Fruit fly (Drosophila melanogaster) whole organism, embryonic: Measurements from ENCODE around the gene Nepl3.
A peak's percentile ranks its signal among the peaks of the same experiment; 100 is the strongest.

Experiments
- ATbp ChIP-seq: fragments of 200-800 bp; sonication (Bioruptor generic); optimal IDR thresholded peaks from 2 replicates; lab custom pipeline; 2017; ENCODE audit warnings: missing biosample characterization, mild to moderate bottlenecking, missing genetic modification characterization, missing genetic modification reagents
- Abd-B ChIP-seq: fragments of 200-800 bp; sonication (Bioruptor generic); optimal IDR thresholded peaks from 2 replicates; lab custom pipeline; 2018; ENCODE audit warnings: missing biosample characterization, mild to moderate bottlenecking, missing genetic modification characterization, moderate library complexity
- Adf1 ChIP-seq: fragments of 200-800 bp; sonication (Bioruptor generic); IDR thresholded peaks from 2 replicates; pipeline ENCODE4 v1.3.6; 2022; ENCODE audit warnings: missing biosample characterization, missing genetic modification characterization
- BEAF-32 ChIP-seq: fragments of 200-800 bp; sonication (Bioruptor generic); optimal IDR thresholded peaks from 3 replicates; lab custom pipeline; 2017; ENCODE audit warnings: missing biosample characterization, missing genetic modification characterization, mild to moderate bottlenecking, moderate library complexity, missing genetic modification reagents
- CG1024 ChIP-seq: fragments of 200-800 bp; sonication (Bioruptor generic); IDR thresholded peaks from 2 replicates; pipeline ENCODE4 v1.3.6; 2022; ENCODE audit warnings: missing biosample characterization, missing genetic modification characterization
- CG10267 ChIP-seq: fragments of 200-800 bp; sonication (Bioruptor generic); optimal IDR thresholded peaks from 2 replicates; lab custom pipeline; 2018; ENCODE audit warnings: missing biosample characterization, mild to moderate bottlenecking, missing genetic modification characterization, moderate library complexity
- CG10565 ChIP-seq: fragments of 200-800 bp; sonication (Bioruptor generic); optimal IDR thresholded peaks from 3 replicates; lab custom pipeline; 2016; ENCODE audit warnings: missing biosample characterization, mild to moderate bottlenecking, missing genetic modification characterization
- CG11085 ChIP-seq: fragments of 200-800 bp; sonication (Bioruptor generic); IDR thresholded peaks from 2 replicates; pipeline ENCODE4 v1.3.6; 2022; ENCODE audit warnings: missing biosample characterization, missing genetic modification characterization
- CG11456 ChIP-seq: fragments of 200-800 bp; sonication (Bioruptor generic); IDR thresholded peaks from 3 replicates; pipeline ENCODE4 v1.3.6; 2022; ENCODE audit warnings: missing biosample characterization, missing genetic modification characterization
- CG14441 ChIP-seq: fragments of 200-800 bp; sonication (Bioruptor generic); IDR thresholded peaks from 2 replicates; pipeline ENCODE4 v1.3.6; 2022; ENCODE audit warnings: missing biosample characterization, missing genetic modification characterization
- CG15696 ChIP-seq: fragments of 200-800 bp; sonication (Bioruptor generic); optimal IDR thresholded peaks from 2 replicates; lab custom pipeline; 2019; ENCODE audit warnings: missing biosample characterization, mild to moderate bottlenecking, missing genetic modification characterization, moderate library complexity
- CG17802 ChIP-seq: fragments of 200-800 bp; sonication (Bioruptor generic); optimal IDR thresholded peaks from 2 replicates; lab custom pipeline; 2018; ENCODE audit warnings: missing biosample characterization, mild to moderate bottlenecking, missing genetic modification characterization, moderate library complexity
- CG17829 ChIP-seq: fragments of 200-800 bp; optimal IDR thresholded peaks from 2 replicates; lab custom pipeline; 2019; ENCODE audit warnings: missing biosample characterization, mild to moderate bottlenecking, missing genetic modification characterization, moderate library complexity
- CG18619 ChIP-seq: fragments of 200-800 bp; sonication (Bioruptor generic); optimal IDR thresholded peaks from 3 replicates; lab custom pipeline; 2017; ENCODE audit warnings: missing biosample characterization, mild to moderate bottlenecking, missing genetic modification characterization
- CG2875 ChIP-seq: fragments of 200-800 bp; sonication (Bioruptor generic); optimal IDR thresholded peaks from 2 replicates; lab custom pipeline; 2017; ENCODE audit warnings: missing biosample characterization, mild to moderate bottlenecking, missing genetic modification characterization, missing genetic modification reagents
- CG3995 ChIP-seq: fragments of 200-800 bp; sonication (Bioruptor generic); optimal IDR thresholded peaks from 3 replicates; lab custom pipeline; 2016; ENCODE audit warnings: missing biosample characterization, missing genetic modification characterization
- CG4282 ChIP-seq: fragments of 200-800 bp; sonication (Bioruptor generic); optimal IDR thresholded peaks from 2 replicates; lab custom pipeline; 2016; ENCODE audit warnings: missing biosample characterization, missing genetic modification characterization
- CG4360 ChIP-seq: fragments of 200-800 bp; sonication (Bioruptor generic); IDR thresholded peaks from 2 replicates; pipeline ENCODE4 v1.3.6; 2022; ENCODE audit warnings: missing biosample characterization, missing genetic modification characterization
- CG6175 ChIP-seq: fragments of 200-800 bp; sonication (Bioruptor generic); IDR thresholded peaks from 3 replicates; pipeline ENCODE4 v1.3.6; 2022; ENCODE audit warnings: missing biosample characterization, missing genetic modification characterization
- CG7357 ChIP-seq: fragments of 200-800 bp; sonication (Bioruptor generic); IDR thresholded peaks from 3 replicates; pipeline ENCODE4 v1.3.6; 2022; ENCODE audit warnings: missing biosample characterization, missing genetic modification characterization
- CG7987 ChIP-seq: fragments of 200-800 bp; sonication (Bioruptor generic); optimal IDR thresholded peaks from 2 replicates; lab custom pipeline; 2018; ENCODE audit warnings: missing biosample characterization, mild to moderate bottlenecking, missing genetic modification characterization, moderate library complexity
- CG8478 ChIP-seq: fragments of >200 bp; optimal IDR thresholded peaks from 2 replicates; lab custom pipeline; 2018
- Deaf1 ChIP-seq: fragments of 200-800 bp; optimal IDR thresholded peaks from 3 replicates; lab custom pipeline; 2019; ENCODE audit warnings: missing biosample characterization, mild to moderate bottlenecking, missing genetic modification characterization, moderate library complexity
- Dip3 ChIP-seq: fragments of 200-800 bp; sonication (Bioruptor generic); optimal IDR thresholded peaks from 3 replicates; lab custom pipeline; 2016; ENCODE audit warnings: missing biosample characterization, missing genetic modification characterization
- Doc3 ChIP-seq: fragments of 200-800 bp; sonication (Bioruptor generic); IDR thresholded peaks from 3 replicates; pipeline ENCODE4 v1.3.6; 2022; ENCODE audit warnings: missing biosample characterization, missing genetic modification characterization; ENCODE audit not compliant: partially characterized antibody
- Drgx ChIP-seq: fragments of 200-800 bp; sonication (Bioruptor generic); IDR thresholded peaks from 2 replicates; pipeline ENCODE4 v1.3.6; 2022; ENCODE audit warnings: missing biosample characterization, missing genetic modification characterization
- Fer3 ChIP-seq: fragments of 200-800 bp; sonication (Bioruptor generic); optimal IDR thresholded peaks from 2 replicates; lab custom pipeline; 2018; ENCODE audit warnings: missing biosample characterization, mild to moderate bottlenecking, missing genetic modification characterization, moderate library complexity
- HLH54F ChIP-seq: fragments of 200-800 bp; sonication (Bioruptor generic); optimal IDR thresholded peaks from 3 replicates; lab custom pipeline; 2016; ENCODE audit warnings: missing biosample characterization, missing genetic modification characterization
- HLHmδ ChIP-seq: fragments of 200-800 bp; sonication (Bioruptor generic); optimal IDR thresholded peaks from 2 replicates; lab custom pipeline; 2018; ENCODE audit warnings: missing biosample characterization, mild to moderate bottlenecking, missing genetic modification characterization, moderate library complexity
- Hr3 ChIP-seq: fragments of 200-800 bp; sonication (Bioruptor generic); optimal IDR thresholded peaks from 3 replicates; lab custom pipeline; 2016; ENCODE audit warnings: missing biosample characterization, missing genetic modification characterization
- MTF-1 ChIP-seq: fragments of 200-800 bp; sonication (Bioruptor generic); optimal IDR thresholded peaks from 2 replicates; lab custom pipeline; 2018; ENCODE audit warnings: missing biosample characterization, mild to moderate bottlenecking, missing genetic modification characterization, borderline replicate concordance
- Mes4 ChIP-seq: fragments of 200-800 bp; sonication (Bioruptor generic); optimal IDR thresholded peaks from 2 replicates; lab custom pipeline; 2016; ENCODE audit warnings: missing biosample characterization, missing genetic modification characterization
- NFAT ChIP-seq: fragments of 200-800 bp; sonication (Bioruptor generic); IDR thresholded peaks from 2 replicates; pipeline ENCODE4 v1.3.6; 2022; ENCODE audit warnings: missing biosample characterization, missing genetic modification characterization
- Optix ChIP-seq: fragments of 200-800 bp; sonication (Bioruptor generic); IDR thresholded peaks from 3 replicates; pipeline ENCODE4 v1.3.6; 2022; ENCODE audit warnings: missing biosample characterization, missing genetic modification characterization
- Poxn ChIP-seq: fragments of 200-800 bp; sonication (Bioruptor generic); IDR thresholded peaks from 2 replicates; pipeline ENCODE4 v1.3.6; 2022; ENCODE audit warnings: missing biosample characterization, missing genetic modification characterization
- Scr ChIP-seq: fragments of 200-800 bp; sonication (Bioruptor generic); IDR thresholded peaks from 2 replicates; pipeline ENCODE4 v1.3.6; 2022; ENCODE audit warnings: missing biosample characterization, missing genetic modification characterization; ENCODE audit not compliant: partially characterized antibody
- Sin3A ChIP-seq: fragments of >200 bp; optimal IDR thresholded peaks from 2 replicates; lab custom pipeline; 2018
- Taf1 ChIP-seq: fragments of 200-800 bp; sonication (Bioruptor generic); IDR thresholded peaks from 2 replicates; pipeline ENCODE4 v1.3.6; 2022; ENCODE audit warnings: missing biosample characterization, missing genetic modification characterization
- croc ChIP-seq: fragments of 200-800 bp; sonication (Bioruptor generic); conservative IDR thresholded peaks from 3 replicates; pipeline ENCODE4 v1.3.6; 2022; ENCODE audit warnings: missing biosample characterization, missing genetic modification characterization
- esg ChIP-seq: fragments of 200-800 bp; sonication (Bioruptor generic); conservative IDR thresholded peaks from 2 replicates; pipeline ENCODE4 v1.3.6; 2022; ENCODE audit warnings: missing biosample characterization, missing genetic modification characterization
- fd64A ChIP-seq: fragments of 200-800 bp; sonication (Bioruptor generic); optimal IDR thresholded peaks from 3 replicates; lab custom pipeline; 2018; ENCODE audit warnings: missing biosample characterization, mild to moderate bottlenecking, missing genetic modification characterization
- inv ChIP-seq: fragments of 200-800 bp; sonication (Bioruptor generic); IDR thresholded peaks from 2 replicates; pipeline ENCODE4 v1.3.6; 2022; ENCODE audit warnings: missing biosample characterization, missing genetic modification characterization; ENCODE audit not compliant: partially characterized antibody
- lilli ChIP-seq: fragments of 200-800 bp; sonication (Bioruptor generic); optimal IDR thresholded peaks from 3 replicates; lab custom pipeline; 2016; ENCODE audit warnings: missing biosample characterization, missing genetic modification characterization
- odd ChIP-seq: fragments of 200-800 bp; sonication (Bioruptor generic); optimal IDR thresholded peaks from 2 replicates; lab custom pipeline; 2017; ENCODE audit warnings: missing biosample characterization, mild to moderate bottlenecking, missing genetic modification characterization
- org-1 ChIP-seq: fragments of 200-800 bp; sonication (Bioruptor generic); optimal IDR thresholded peaks from 2 replicates; lab custom pipeline; 2017; ENCODE audit warnings: missing biosample characterization, missing genetic modification characterization
- phol ChIP-seq: fragments of 200-800 bp; sonication (Bioruptor generic); optimal IDR thresholded peaks from 3 replicates; lab custom pipeline; 2018; ENCODE audit warnings: missing biosample characterization, mild to moderate bottlenecking, missing genetic modification characterization, moderate library complexity
- pzg ChIP-seq: fragments of 200-800 bp; sonication (Bioruptor generic); optimal IDR thresholded peaks from 3 replicates; lab custom pipeline; 2018; ENCODE audit warnings: missing biosample characterization, mild to moderate bottlenecking, missing genetic modification characterization, moderate library complexity
- sd ChIP-seq: fragments of 200-800 bp; sonication (Bioruptor generic); optimal IDR thresholded peaks from 3 replicates; lab custom pipeline; 2018; ENCODE audit warnings: missing biosample characterization, mild to moderate bottlenecking, missing genetic modification characterization, moderate library complexity
- slp2 ChIP-seq: fragments of 200-800 bp; sonication (Bioruptor generic); optimal IDR thresholded peaks from 2 replicates; lab custom pipeline; 2016; ENCODE audit warnings: missing biosample characterization, missing genetic modification characterization
- sr ChIP-seq: fragments of 200-800 bp; sonication (Bioruptor generic); IDR thresholded peaks from 3 replicates; pipeline ENCODE4 v1.3.6; 2022; ENCODE audit warnings: missing biosample characterization, missing genetic modification characterization
- twi ChIP-seq: fragments of 200-800 bp; optimal IDR thresholded peaks from 2 replicates; lab custom pipeline; 2019; ENCODE audit warnings: missing biosample characterization, mild to moderate bottlenecking, missing genetic modification characterization, moderate library complexity
- vnd ChIP-seq: fragments of 200-800 bp; sonication (Bioruptor generic); IDR thresholded peaks from 3 replicates; pipeline ENCODE4 v1.3.6; 2022; ENCODE audit warnings: missing biosample characterization, missing genetic modification characterization; ENCODE audit not compliant: partially characterized antibody

Nepl3 gene

dm6 chr2L:5054953-5055352 lies 3.1 kb downstream of the Nepl3 start, which contains the start of the genes CG14036 and His3.3A (continued):
- TF ChIP-seq Adf1 (GFP tag; lab: Robert Waterston, UW) (no peak), croc (GFP tag; lab: Robert Waterston, UW) (no peak), ATbp (no peak), odd (no peak), CG10267 (tag; lab: Kevin White, UChicago) (peak; percentile 67), CG4282 (no peak), Optix (GFP tag; lab: Robert Waterston, UW) (no peak), CG7357 (no peak), esg (GFP tag; lab: Robert Waterston, UW) (no peak), CG11456 (GFP tag; lab: Robert Waterston, UW) (no peak), slp2 (GFP tag; lab: Kevin White, UChicago) (no peak), CG18619 (GFP tag; lab: Kevin White, UChicago) (no peak), fd64A (GFP tag; lab: Kevin White, UChicago) (no peak), Dip3 (GFP tag; lab: Kevin White, UChicago) (no peak), CG17802 (tag; lab: Kevin White, UChicago) (peak; percentile 6), NFAT (no peak), CG10565 (no peak), CG7987 (peak; percentile 27), HLH54F (GFP tag; lab: Kevin White, UChicago) (peak; percentile 12), CG8478 (no peak), Sin3A (lab: Kevin White, UChicago) (peak; percentile 46), pzg (peak; percentile 96), CG2875 (GFP tag; lab: Kevin White, UChicago) (no peak), CG4360 (no peak), CG11085 (GFP tag; lab: Robert Waterston, UW) (no peak), Hr3 (GFP tag; lab: Kevin White, UChicago) (no peak), org-1 (GFP tag; lab: Kevin White, UChicago) (no peak), CG15696 (peak; percentile 21), CG1024 (GFP tag; lab: Robert Waterston, UW) (no peak; the same call in none of the 2 replicates), BEAF-32 (GFP tag; lab: Kevin White, UChicago) (peak; percentile 59), Deaf1 (tag; lab: Kevin White, UChicago) (no peak), phol (tag; lab: Kevin White, UChicago) (no peak), lilli (GFP tag; lab: Kevin White, UChicago) (peak; percentile 38), Abd-B (no peak), MTF-1 (GFP tag; lab: Kevin White, UChicago) (no peak), Scr (peak; percentile 55), CG17829 (peak; percentile 56), CG3995 (GFP tag; lab: Kevin White, UChicago) (no peak), HLHmδ (peak; percentile 74), sd (tag; lab: Kevin White, UChicago) (peak; percentile 86), sr (GFP tag; lab: Robert Waterston, UW) (no peak), Taf1 (GFP tag; lab: Robert Waterston, UW) (no peak), twi (no peak), Poxn (GFP tag; lab: Robert Waterston, UW) (no peak), CG14441 (GFP tag; lab: Robert Waterston, UW) (no peak), Doc3 (peak; percentile 49; the same call in 1 of the 3 replicates), Drgx (GFP tag; lab: Robert Waterston, UW) (no peak), Fer3 (tag; lab: Kevin White, UChicago) (no peak), vnd (GFP tag; lab: Robert Waterston, UW) (no peak; the same call in 2 of the 3 replicates), Mes4 (GFP tag; lab: Kevin White, UChicago) (no peak), CG6175 (GFP tag; lab: Robert Waterston, UW) (no peak), inv (GFP tag; lab: Robert Waterston, UW) (peak; percentile 43; the same call in 1 of the 2 replicates)
